Worm (Caenorhabditis elegans): ENCODE results near the gene srh-8.

The srh-8 gene

ce11 chrV:3968929-3969328 lies 36.4 kb upstream of the srh-8 start:
- TF ChIP-seq unc-42 (tag; optimal IDR thresholded peaks at IDR 0.05) (no peak), ama-1 (optimal IDR thresholded peaks at IDR 0.05) (no peak), hlh-30 (tag; optimal IDR thresholded peaks at IDR 0.05; ENCODE audit: insufficient read depth) (no peak), hlh-13 (GFP tag; optimal IDR thresholded peaks at IDR 0.05) (no peak), K09A11.1 (tag; optimal IDR thresholded peaks at IDR 0.05; ENCODE audit: insufficient read depth) (no peak), gmeb-2 (tag; optimal IDR thresholded peaks at IDR 0.05) (no peak), Y22D7AL.16 (tag; optimal IDR thresholded peaks at IDR 0.05) (no peak), ceh-2 (tag; optimal IDR thresholded peaks at IDR 0.05) (no peak), ceh-34 (tag; optimal IDR thresholded peaks at IDR 0.05) (no peak), pax-1 (tag; optimal IDR thresholded peaks at IDR 0.05) (no peak), ztf-16 (tag; optimal IDR thresholded peaks at IDR 0.05) (no peak), ahr-1 (tag; optimal IDR thresholded peaks at IDR 0.05) (no peak)

- TF ChIP-seq K09A11.1 (tag; optimal IDR thresholded peaks at IDR 0.05; ENCODE audit: insufficient read depth) (no peak), madf-2 (tag; optimal IDR thresholded peaks at IDR 0.05) (no peak), fax-1 (tag; optimal IDR thresholded peaks at IDR 0.05) (no peak), ttx-3 (tag; optimal IDR thresholded peaks at IDR 0.05) (no peak), che-1 (tag; optimal IDR thresholded peaks at IDR 0.05) (no peak), unc-42 (tag; optimal IDR thresholded peaks at IDR 0.05) (no peak), lin-11 (tag; optimal IDR thresholded peaks at IDR 0.05) (no peak), ceh-14 (tag; optimal IDR thresholded peaks at IDR 0.05) (no peak), mec-3 (tag; optimal IDR thresholded peaks at IDR 0.05; ENCODE audit: borderline replicate concordance) (no peak), ztf-16 (tag; optimal IDR thresholded peaks at IDR 0.05) (no peak)
Measured at ce11 chrV:3969664-3970063, 35.7 kb upstream of the srh-8 start.

ce11 chrV:3970410-3970809 lies 34.9 kb upstream of the srh-8 start, which contains the start of gene cyp-34A9:
TSS of gene cyp-34A9 (minus strand) at chrV:3970540.
- TF ChIP-seq odd-2 (tag; optimal IDR thresholded peaks at IDR 0.05) (no peak), elt-2 (tag; optimal IDR thresholded peaks at IDR 0.05) (peak; percentile 2), ceh-19 (GFP tag; optimal IDR thresholded peaks at IDR 0.05) (no peak), ceh-9 (tag; optimal IDR thresholded peaks at IDR 0.05) (no peak), ceh-31 (tag; optimal IDR thresholded peaks at IDR 0.05) (no peak), pqm-1 (tag; optimal IDR thresholded peaks at IDR 0.05) (no peak), unc-55 (GFP tag; optimal IDR thresholded peaks at IDR 0.05) (no peak), ceh-18 (tag; optimal IDR thresholded peaks at IDR 0.05) (no peak), pat-9 (tag; optimal IDR thresholded peaks at IDR 0.05) (no peak)

ce11 chrV:3972846-3973245 lies 32.5 kb upstream of the srh-8 start, which contains the start of gene cyp-34A10:
TSS of gene cyp-34A10 (minus strand) at chrV:3972991.
- TF ChIP-seq lin-11 (tag; optimal IDR thresholded peaks at IDR 0.05) (no peak), che-1 (tag; optimal IDR thresholded peaks at IDR 0.05) (no peak), unc-3 (GFP tag; conservative IDR thresholded peaks at IDR 0.05) (no peak), unc-3 (tag; optimal IDR thresholded peaks at IDR 0.05) (no peak), F13H6.1 (tag; optimal IDR thresholded peaks at IDR 0.05) (no peak), pax-1 (tag; optimal IDR thresholded peaks at IDR 0.05) (no peak), tbx-7 (tag; optimal IDR thresholded peaks at IDR 0.05) (no peak), hlh-30 (tag; optimal IDR thresholded peaks at IDR 0.05; ENCODE audit: insufficient read depth) (no peak), hlh-13 (GFP tag; optimal IDR thresholded peaks at IDR 0.05) (no peak), sox-2 (GFP tag; IDR thresholded peaks at IDR 0.05) (no peak), pag-3 (tag; optimal IDR thresholded peaks at IDR 0.05; ENCODE audit: borderline replicate concordance) (no peak), pat-9 (tag; optimal IDR thresholded peaks at IDR 0.05) (no peak), rnt-1 (tag; optimal IDR thresholded peaks at IDR 0.05) (no peak), elt-4 (tag; optimal IDR thresholded peaks at IDR 0.05) (no peak), pqm-1 (tag; optimal IDR thresholded peaks at IDR 0.05) (no peak), T23F11.4 (GFP tag; optimal IDR thresholded peaks at IDR 0.05) (no peak), dve-1 (tag; optimal IDR thresholded peaks at IDR 0.05) (no peak), hlh-15 (tag; optimal IDR thresholded peaks at IDR 0.05) (no peak), eyg-1 (tag; optimal IDR thresholded peaks at IDR 0.05) (no peak), ama-1 (optimal IDR thresholded peaks at IDR 0.05) (no peak), ceh-14 (tag; optimal IDR thresholded peaks at IDR 0.05) (no peak)

Data from whole organism, late embryonic.